Worm (Caenorhabditis elegans): ENCODE results near the gene Y38H8A.4.
"Not testable (repeated sequence)": the region's sequence is repeated elsewhere in the genome, so short reads cannot be mapped to it uniquely, and the experiment has no call there.

Gene Y38H8A.4

ce11 chrIV:13508924-13509323 lies 36.7 kb upstream of the Y38H8A.4 start, which contains the start of gene afmd-2:
Gene afmd-2 (plus strand): TSS chrIV:13509224.
- no peak for TF ChIP-seq daf-16 (GFP tag; optimal IDR thresholded peaks at IDR 0.05)
- peak; percentile 70 for TF ChIP-seq daf-16 (tag; optimal IDR thresholded peaks at IDR 0.05)
- TF ChIP-seq ZK337.2 (GFP tag; IDR thresholded peaks at IDR 0.05): no peak
- peak; percentile 48 for TF ChIP-seq aha-1 (tag)
- TF ChIP-seq zfp-3 (GFP tag; conservative IDR thresholded peaks at IDR 0.05): no peak
- TF ChIP-seq ces-1 (GFP tag; optimal IDR thresholded peaks at IDR 0.05): no peak
- no peak for TF ChIP-seq hlh-30 (tag; optimal IDR thresholded peaks at IDR 0.05; ENCODE audit: insufficient read depth)
- TF ChIP-seq mxl-3 (GFP tag; optimal IDR thresholded peaks at IDR 0.05): peak; percentile 16
- TF ChIP-seq nhr-28 (tag; optimal IDR thresholded peaks at IDR 0.05): peak; percentile 37

DNA sequence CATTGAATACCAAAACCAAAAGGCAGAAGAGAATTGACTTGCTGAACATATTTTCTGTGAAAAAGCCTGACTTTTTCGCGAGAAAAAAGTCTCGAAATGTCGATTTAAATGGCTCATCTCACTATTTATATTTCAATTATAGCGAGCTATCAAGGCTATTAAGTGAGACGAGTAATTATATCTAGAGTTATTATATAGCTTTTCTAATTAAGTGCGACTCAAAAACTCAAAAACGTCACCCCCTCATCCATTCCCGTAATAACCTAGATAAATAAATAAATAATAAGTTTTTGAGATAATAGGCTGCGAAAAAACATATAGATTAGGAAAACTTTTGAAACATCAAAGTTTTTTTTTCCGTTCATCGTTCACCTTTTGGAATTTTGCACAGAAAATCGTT lies 33.5 kb upstream of the Y38H8A.4 start, which contains the start of gene nlp-17:
TSS of gene nlp-17 (minus strand) at position 101 of the 400 bp plus-strand sequence.
- TF ChIP-seq R02D3.7 (tag; optimal IDR thresholded peaks at IDR 0.05) (no peak), lin-1 (GFP tag; IDR thresholded peaks at IDR 0.05) (no peak), tag-97 (GFP tag; IDR thresholded peaks at IDR 0.05) (no peak), ztf-11 (tag; optimal IDR thresholded peaks at IDR 0.05) (no peak), madf-9 (GFP tag; conservative IDR thresholded peaks at IDR 0.05) (no peak), daf-8 (GFP tag; IDR thresholded peaks at IDR 0.05) (no peak), fkh-10 (GFP tag; optimal IDR thresholded peaks at IDR 0.05) (no peak), spr-1 (tag; optimal IDR thresholded peaks at IDR 0.05) (no peak), dve-1 (tag; optimal IDR thresholded peaks at IDR 0.05; ENCODE audit: insufficient read depth) (no peak), ceh-28 (tag; optimal IDR thresholded peaks at IDR 0.05) (no peak), egl-43 (GFP tag; IDR thresholded peaks at IDR 0.05) (no peak), ZK546.5 (tag; optimal IDR thresholded peaks at IDR 0.05) (no peak), D1046.2 (GFP tag; IDR thresholded peaks at IDR 0.05) (no peak), unc-130 (GFP tag; optimal IDR thresholded peaks at IDR 0.05) (no peak), F10B5.3 (tag; optimal IDR thresholded peaks at IDR 0.05) (no peak), duxl-1 (tag; optimal IDR thresholded peaks at IDR 0.05; ENCODE audit: poor library complexity) (no peak)

DNA sequence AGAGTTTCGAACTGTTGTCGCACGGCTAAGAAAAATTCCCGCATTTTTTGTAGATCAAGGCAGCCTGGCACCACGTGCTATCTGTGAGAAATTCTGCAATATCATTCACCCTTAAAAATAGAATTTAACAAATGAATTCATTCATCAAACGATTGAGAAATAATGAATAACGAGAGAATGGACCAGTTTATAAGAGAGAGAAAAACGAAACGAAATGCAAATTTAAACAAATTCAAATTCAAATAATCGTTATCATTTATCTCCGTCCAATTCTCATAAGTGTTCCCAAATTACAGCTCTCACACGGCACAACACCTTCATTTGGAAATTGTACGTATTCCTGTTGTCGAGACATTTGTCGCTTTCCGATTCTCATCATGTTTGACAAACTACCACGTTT lies 33.0 kb upstream of the Y38H8A.4 start, which contains the start of gene seld-1:
TSS of gene seld-1 (plus strand) at position 301 of the 400 bp plus-strand sequence.
- TF ChIP-seq zfp-2 (tag; optimal IDR thresholded peaks at IDR 0.05) (no peak), fos-1 (tag; optimal IDR thresholded peaks at IDR 0.05) (no peak), nhr-102 (tag; optimal IDR thresholded peaks at IDR 0.05) (no peak), unc-62 (GFP tag; optimal IDR thresholded peaks at IDR 0.05 in 1 of 2) (peak in 1 of 2 experiments; percentile 47), unc-62 (tag; optimal IDR thresholded peaks at IDR 0.05) (no peak), mxl-2 (GFP tag; conservative IDR thresholded peaks at IDR 0.05) (no peak), lir-3 (tag; optimal IDR thresholded peaks at IDR 0.05) (no peak), nhr-11 (tag; optimal IDR thresholded peaks at IDR 0.05) (no peak)

DNA sequence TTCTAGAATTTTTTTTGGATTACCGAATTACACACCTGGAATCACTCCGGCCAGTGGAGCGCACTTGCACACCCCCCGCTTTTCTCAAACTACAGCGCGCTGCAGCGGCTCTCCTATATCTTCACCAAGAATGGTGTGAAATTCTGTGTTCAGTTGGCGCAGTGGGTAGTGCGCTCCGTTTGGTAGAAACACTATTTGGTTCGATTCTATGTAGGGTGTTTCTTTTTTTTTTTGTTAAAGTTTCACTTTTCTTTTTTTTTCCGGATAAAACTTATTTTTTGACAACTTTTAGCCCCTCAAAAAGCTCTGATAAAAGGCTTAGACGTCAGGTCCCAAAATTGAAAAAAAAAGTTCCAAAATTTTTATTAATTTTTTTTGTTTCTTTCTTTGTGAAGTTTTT lies 31.9 kb upstream of the Y38H8A.4 start:
- TF ChIP-seq ctbp-1 (GFP tag; IDR thresholded peaks at IDR 0.05) (0 out of 2 replicates have a peak, but pooled peaks have one; percentile 11), lim-7 (GFP tag; IDR thresholded peaks at IDR 0.05) (0 out of 2 replicates have a peak, but pooled peaks have one; percentile 30), snpc-1.2 (GFP tag; IDR thresholded peaks at IDR 0.05) (peak; percentile 47; the same call in 1 of the 2 replicates), lin-38 (GFP tag; IDR thresholded peaks at IDR 0.05) (peak; percentile 56), egl-43 (GFP tag; IDR thresholded peaks at IDR 0.05) (0 out of 2 replicates have a peak, but pooled peaks have one; percentile 10), pha-4 (GFP tag; IDR thresholded peaks at IDR 0.05) (peak; percentile 36; the same call in 1 of the 2 replicates)
- TF ChIP-seq pha-4 (tag; optimal IDR thresholded peaks at IDR 0.05): not testable (repeated sequence)
